Fruit fly (Drosophila melanogaster): ENCODE data around the gene CG14565.

DNA sequence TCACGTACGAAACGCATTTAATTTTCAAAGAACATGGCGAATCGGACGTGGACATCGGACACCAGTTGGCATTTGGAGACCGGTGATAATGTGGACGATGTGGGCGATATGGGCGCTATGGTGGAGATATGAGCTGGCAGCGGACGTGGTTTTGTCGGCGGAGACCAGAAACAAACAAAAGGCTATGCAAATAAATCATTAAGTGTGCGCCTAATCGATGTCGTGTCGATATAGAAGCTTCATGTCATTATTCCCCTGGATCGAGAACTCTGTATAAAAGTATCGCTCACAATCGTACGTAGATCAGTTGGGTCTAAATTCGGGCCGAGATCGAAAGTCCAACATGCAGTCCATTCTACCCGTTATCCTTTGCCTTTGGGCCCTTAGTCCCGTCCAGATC, 2.8 kb downstream of the CG14565 start, which contains the start of gene CG14572:
- TF ChIP-seq CG14655 (GFP tag; optimal IDR thresholded peaks at IDR 0.05): no peak
- TF ChIP-seq CG8159 (tag; optimal IDR thresholded peaks at IDR 0.05): no peak
- no peak for TF ChIP-seq fd96Ca (GFP tag; IDR thresholded peaks at IDR 0.05)
- no peak for TF ChIP-seq CG8301 (tag; optimal IDR thresholded peaks at IDR 0.05)

Data from whole organism, pupa.